In the genomic region with DNA sequence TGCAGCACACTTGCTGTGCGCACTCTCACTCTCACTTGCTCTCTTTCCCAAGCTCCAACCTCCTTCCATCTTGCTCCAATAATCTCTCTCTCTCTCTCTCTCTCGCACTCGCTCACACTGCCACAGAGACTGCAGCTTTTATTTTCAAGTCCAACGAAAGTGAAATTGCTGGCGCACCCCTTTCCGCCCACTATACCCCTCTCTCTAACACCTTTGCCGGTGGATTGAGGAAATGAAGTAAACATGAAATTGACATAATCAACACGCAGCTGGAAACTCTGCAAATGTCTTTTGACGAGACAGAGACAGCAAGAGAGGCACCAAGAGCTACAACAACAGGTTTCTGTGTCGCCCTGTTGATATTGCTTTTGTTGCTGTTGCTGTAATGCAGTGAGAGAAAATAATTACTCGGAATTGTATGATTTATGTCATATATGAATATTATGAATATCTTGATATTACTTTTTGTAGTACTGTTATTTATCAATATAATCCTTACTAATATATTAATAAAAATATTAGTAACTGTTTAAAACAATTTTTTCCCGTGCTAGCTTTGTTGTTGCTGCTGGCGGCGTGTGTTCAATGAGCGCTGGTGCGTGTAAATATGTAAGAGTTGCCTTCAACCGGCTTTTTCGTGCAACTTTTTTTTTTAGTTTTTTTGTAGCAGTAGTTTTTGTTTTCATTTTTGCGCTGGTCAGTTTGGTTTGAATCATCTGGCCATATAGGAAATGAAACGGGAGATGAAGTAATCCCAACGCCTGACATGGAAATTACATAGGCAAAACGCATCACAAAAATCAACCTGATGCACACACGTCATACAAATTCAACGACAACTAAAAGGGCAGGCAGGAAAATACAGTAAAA, we compare ENCODE assay signal across 1 fruit fly cellular context.
TF ChIP-seq lines count a peak whose summit lies in the region.

No protein-coding gene starts in this region.

TF ChIP-seq in whole organism, embryonic, 481 proteins besides CTCF, POLR2A, EP300 and RAD21 (continued from another document):
- peak; percentile 97 for TF ChIP-seq CG12391 (tag; optimal IDR thresholded peaks at IDR 0.05; lab: Kevin White, UChicago)
- peak; percentile 89 for TF ChIP-seq Six4 (GFP tag; optimal IDR thresholded peaks at IDR 0.05; lab: Kevin White, UChicago)
- TF ChIP-seq CG4404 (GFP tag; IDR thresholded peaks at IDR 0.05; lab: Robert Waterston, UW): peak; percentile 72
- TF ChIP-seq CG8359 (GFP tag; optimal IDR thresholded peaks at IDR 0.05; lab: Kevin White, UChicago; ENCODE audit: borderline replicate concordance): peak; percentile 73
- TF ChIP-seq oc (tag; optimal IDR thresholded peaks at IDR 0.05; lab: Kevin White, UChicago): peak; percentile 92
- TF ChIP-seq Doc3 (GFP tag; IDR thresholded peaks at IDR 0.05; lab: Robert Waterston, UW; ENCODE audit: partially characterized antibody): no peak
- peak; percentile 85 for TF ChIP-seq H2.0 (GFP tag; IDR thresholded peaks at IDR 0.05; lab: Robert Waterston, UW)
- TF ChIP-seq CG4820 (GFP tag; optimal IDR thresholded peaks at IDR 0.05; lab: Kevin White, UChicago): peak; percentile 90
- peak; percentile 59 for TF ChIP-seq CG12071 (GFP tag; optimal IDR thresholded peaks at IDR 0.05; lab: Kevin White, UChicago)
- TF ChIP-seq zen (tag; optimal IDR thresholded peaks at IDR 0.05; lab: Kevin White, UChicago): peak; percentile 84
- peak; percentile 92 for TF ChIP-seq ap (GFP tag; IDR thresholded peaks at IDR 0.05; lab: Robert Waterston, UW)
- peak; percentile 85 for TF ChIP-seq Lim3 (GFP tag; IDR thresholded peaks at IDR 0.05; lab: Robert Waterston, UW)
- no peak for TF ChIP-seq ash1 (GFP tag; optimal IDR thresholded peaks at IDR 0.05; lab: Kevin White, UChicago)
- peak; percentile 73 for TF ChIP-seq CG9817 (tag; optimal IDR thresholded peaks at IDR 0.05; lab: Kevin White, UChicago)
- peak; percentile 96 for TF ChIP-seq CG10979 (tag; optimal IDR thresholded peaks at IDR 0.05; lab: Kevin White, UChicago)
- TF ChIP-seq NfI (GFP tag; optimal IDR thresholded peaks at IDR 0.05; lab: Kevin White, UChicago): peak; percentile 73
- TF ChIP-seq CG3995 (GFP tag; optimal IDR thresholded peaks at IDR 0.05; lab: Kevin White, UChicago): no peak
- peak; percentile 96 for TF ChIP-seq row (GFP tag; IDR thresholded peaks at IDR 0.05; lab: Robert Waterston, UW)
- TF ChIP-seq CG10147 (GFP tag; optimal IDR thresholded peaks at IDR 0.05; lab: Kevin White, UChicago): peak; percentile 78
- no peak for TF ChIP-seq CG8089 (GFP tag; optimal IDR thresholded peaks at IDR 0.05; lab: Kevin White, UChicago)
- TF ChIP-seq cas (GFP tag; IDR thresholded peaks at IDR 0.05; lab: Robert Waterston, UW): peak; percentile 65
- peak; percentile 84 for TF ChIP-seq bowl (GFP tag; IDR thresholded peaks at IDR 0.05; lab: Robert Waterston, UW)
- no peak for TF ChIP-seq B-H2 (GFP tag; optimal IDR thresholded peaks at IDR 0.05; lab: Kevin White, UChicago)
- peak; percentile 87 for TF ChIP-seq CG32532 (GFP tag; IDR thresholded peaks at IDR 0.05; lab: Robert Waterston, UW)
- TF ChIP-seq CG2120 (GFP tag; optimal IDR thresholded peaks at IDR 0.05; lab: Kevin White, UChicago): peak; percentile 61
- TF ChIP-seq Gug (GFP tag; IDR thresholded peaks at IDR 0.05; lab: Robert Waterston, UW): peak; percentile 60; the same call in 3 of the 4 replicates
- peak; percentile 55 for TF ChIP-seq CG15696 (tag; optimal IDR thresholded peaks at IDR 0.05; lab: Kevin White, UChicago)
